Worm (Caenorhabditis elegans): ENCODE data around the gene C01F1.6.

Gene C01F1.6

DNA sequence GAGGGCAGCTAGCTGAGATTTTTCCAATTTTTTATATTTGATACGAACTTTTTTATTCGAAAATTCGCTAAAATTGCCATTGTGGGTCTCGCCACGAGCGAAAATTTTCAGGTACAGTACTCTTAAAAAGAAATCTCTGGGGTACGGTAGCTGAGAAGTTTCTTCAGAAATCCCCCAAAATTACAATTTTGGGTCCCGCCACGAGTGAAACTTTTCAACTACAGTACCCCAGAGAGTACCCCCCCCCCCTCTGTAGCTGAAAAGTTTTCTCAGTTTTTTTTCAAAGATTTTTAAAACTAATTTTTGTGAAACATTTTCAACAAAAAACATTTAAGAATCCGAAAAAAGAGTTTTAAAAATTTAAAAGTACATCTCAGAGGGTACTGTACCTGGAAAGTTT is 43.1 kb downstream of the C01F1.6 start:
- TF ChIP-seq ces-1 (GFP tag; optimal IDR thresholded peaks at IDR 0.05), result no peak
- no peak for TF ChIP-seq cnd-1 (tag; optimal IDR thresholded peaks at IDR 0.05)

- TF ChIP-seq ztf-11 (tag; optimal IDR thresholded peaks at IDR 0.05), result no peak
- no peak for TF ChIP-seq drap-1 (GFP tag; optimal IDR thresholded peaks at IDR 0.05)
- no peak for TF ChIP-seq mab-5 (tag; optimal IDR thresholded peaks at IDR 0.05)
- TF ChIP-seq ceh-43 (GFP tag; optimal IDR thresholded peaks at IDR 0.05), result no peak
- TF ChIP-seq ceh-83 (GFP tag; optimal IDR thresholded peaks at IDR 0.05), result no peak
- TF ChIP-seq flh-1 (GFP tag; optimal IDR thresholded peaks at IDR 0.05), result no peak
- no peak for TF ChIP-seq nhr-237 (tag; optimal IDR thresholded peaks at IDR 0.05)
- TF ChIP-seq nhr-76 (tag; optimal IDR thresholded peaks at IDR 0.05), result no peak
- TF ChIP-seq M03D4.4 (tag; optimal IDR thresholded peaks at IDR 0.05), result no peak
- TF ChIP-seq mls-2 (tag; optimal IDR thresholded peaks at IDR 0.05), result no peak
- no peak for TF ChIP-seq lin-13 (tag; optimal IDR thresholded peaks at IDR 0.05)
- no peak for TF ChIP-seq nhr-28 (tag; optimal IDR thresholded peaks at IDR 0.05)
- no peak for TF ChIP-seq nhr-2 (tag; optimal IDR thresholded peaks at IDR 0.05)
- no peak for TF ChIP-seq bed-3 (GFP tag; optimal IDR thresholded peaks at IDR 0.05)
- TF ChIP-seq ces-1 (GFP tag; optimal IDR thresholded peaks at IDR 0.05), result no peak
- no peak for TF ChIP-seq tbx-8 (GFP tag; optimal IDR thresholded peaks at IDR 0.05)
- no peak for TF ChIP-seq sem-2 (GFP tag; optimal IDR thresholded peaks at IDR 0.05)
- TF ChIP-seq unc-39 (tag; optimal IDR thresholded peaks at IDR 0.05), result no peak
- TF ChIP-seq unc-120 (tag; optimal IDR thresholded peaks at IDR 0.05; ENCODE audit: poor library complexity, severe bottlenecking), result no peak
These were observed 49.0 kb downstream of the C01F1.6 start for ce11 chrII:4238963-4239362.

ce11 chrII:4237701-4238214 is 50.3 kb downstream of the C01F1.6 start, which contains the start of the genes fbxc-44 and C16A11.2:
Gene fbxc-44, minus strand, starts transcription at chrII:4237751.
Gene C16A11.2, plus strand, starts transcription at chrII:4238203.
- TF ChIP-seq lin-32 (GFP tag; optimal IDR thresholded peaks at IDR 0.05), result peak; percentile 0
- no peak for TF ChIP-seq pha-4 (tag; optimal IDR thresholded peaks at IDR 0.05)
- TF ChIP-seq sem-2 (GFP tag; optimal IDR thresholded peaks at IDR 0.05), result peak; percentile 15
- peak; percentile 49 for TF ChIP-seq drap-1 (GFP tag; optimal IDR thresholded peaks at IDR 0.05)
- TF ChIP-seq M03D4.4 (tag; optimal IDR thresholded peaks at IDR 0.05), result peak; percentile 85
- peak; percentile 21 for TF ChIP-seq blmp-1 (tag; optimal IDR thresholded peaks at IDR 0.05)
- peak; percentile 69 for TF ChIP-seq mep-1 (tag; optimal IDR thresholded peaks at IDR 0.05)
- TF ChIP-seq mab-5 (tag; optimal IDR thresholded peaks at IDR 0.05), result peak; percentile 55
- peak; percentile 40 for TF ChIP-seq ham-2 (GFP tag; optimal IDR thresholded peaks at IDR 0.05)
- no peak for TF ChIP-seq ces-1 (GFP tag; optimal IDR thresholded peaks at IDR 0.05)
- peak; percentile 40 for TF ChIP-seq hlh-1 (tag; optimal IDR thresholded peaks at IDR 0.05)
- TF ChIP-seq unc-39 (tag; optimal IDR thresholded peaks at IDR 0.05), result no peak
- no peak for TF ChIP-seq nhr-12 (tag; optimal IDR thresholded peaks at IDR 0.05)
- peak; percentile 76 for TF ChIP-seq ceh-43 (GFP tag; optimal IDR thresholded peaks at IDR 0.05)
- peak; percentile 69 for TF ChIP-seq mls-2 (tag; optimal IDR thresholded peaks at IDR 0.05)
- no peak for TF ChIP-seq snpc-4 (tag; optimal IDR thresholded peaks at IDR 0.05)
- TF ChIP-seq ceh-83 (GFP tag; optimal IDR thresholded peaks at IDR 0.05), result peak; percentile 76
- no peak for TF ChIP-seq nhr-76 (tag; optimal IDR thresholded peaks at IDR 0.05)
- TF ChIP-seq cnd-1 (tag; optimal IDR thresholded peaks at IDR 0.05), result peak; percentile 54
- TF ChIP-seq lin-13 (tag; optimal IDR thresholded peaks at IDR 0.05), result peak; percentile 27
- peak; percentile 58 for TF ChIP-seq lsy-2 (tag; optimal IDR thresholded peaks at IDR 0.05)
- TF ChIP-seq sptf-1 (tag; optimal IDR thresholded peaks at IDR 0.05), result peak; percentile 89
- TF ChIP-seq zip-8 (tag; optimal IDR thresholded peaks at IDR 0.05), result no peak
- TF ChIP-seq elt-1 (tag; optimal IDR thresholded peaks at IDR 0.05; ENCODE audit: borderline replicate concordance, insufficient read depth), result peak; percentile 12
- TF ChIP-seq tbx-8 (GFP tag; optimal IDR thresholded peaks at IDR 0.05), result no peak
- TF ChIP-seq nhr-237 (tag; optimal IDR thresholded peaks at IDR 0.05), result no peak
- peak; percentile 29 for TF ChIP-seq unc-120 (tag; optimal IDR thresholded peaks at IDR 0.05; ENCODE audit: poor library complexity, severe bottlenecking)
- TF ChIP-seq flh-1 (GFP tag; optimal IDR thresholded peaks at IDR 0.05), result no peak
- peak; percentile 54 for TF ChIP-seq ztf-11 (tag; optimal IDR thresholded peaks at IDR 0.05)
- TF ChIP-seq bed-3 (GFP tag; optimal IDR thresholded peaks at IDR 0.05), result peak; percentile 60
- no peak for TF ChIP-seq unc-62 (GFP tag; optimal IDR thresholded peaks at IDR 0.05)

ce11 chrII:4235959-4236358 is 52.1 kb downstream of the C01F1.6 start, which contains the start of gene fbxc-43:
Gene fbxc-43, minus strand, starts transcription at chrII:4235996.
- no peak for TF ChIP-seq cnd-1 (tag; optimal IDR thresholded peaks at IDR 0.05)
- TF ChIP-seq lin-13 (tag; optimal IDR thresholded peaks at IDR 0.05), result no peak
- no peak for TF ChIP-seq elt-3 (tag; optimal IDR thresholded peaks at IDR 0.05)
- TF ChIP-seq ztf-11 (tag; optimal IDR thresholded peaks at IDR 0.05), result no peak
- TF ChIP-seq pha-4 (tag; optimal IDR thresholded peaks at IDR 0.05), result no peak
- no peak for TF ChIP-seq bed-3 (GFP tag; optimal IDR thresholded peaks at IDR 0.05)
- no peak for TF ChIP-seq unc-120 (tag; optimal IDR thresholded peaks at IDR 0.05; ENCODE audit: poor library complexity, severe bottlenecking)
- TF ChIP-seq ceh-83 (GFP tag; optimal IDR thresholded peaks at IDR 0.05), result no peak
- TF ChIP-seq nhr-237 (tag; optimal IDR thresholded peaks at IDR 0.05), result no peak
- no peak for TF ChIP-seq nhr-2 (tag; optimal IDR thresholded peaks at IDR 0.05)
- TF ChIP-seq M03D4.4 (tag; optimal IDR thresholded peaks at IDR 0.05), result no peak
- no peak for TF ChIP-seq snpc-4 (tag; optimal IDR thresholded peaks at IDR 0.05)
